Fruit fly (Drosophila melanogaster): ENCODE measurements around the gene opm.

- TF ChIP-seq D1 (tag; optimal IDR thresholded peaks at IDR 0.05) (peak; percentile 61), CG8301 (tag; optimal IDR thresholded peaks at IDR 0.05) (peak; percentile 88), CG14655 (GFP tag; optimal IDR thresholded peaks at IDR 0.05) (peak; percentile 91), CG4496 (GFP tag; IDR thresholded peaks at IDR 0.05) (peak; percentile 91), Pif1A (GFP tag; optimal IDR thresholded peaks at IDR 0.05) (peak; percentile 90), Ets98B (GFP tag; IDR thresholded peaks at IDR 0.05) (peak; percentile 87)
Measured at dm6 chrX:15074646-15075351, 8.6 kb upstream of the opm start.

All from whole organism, pupa.